Worm (Caenorhabditis elegans) whole organism, L4/young adult: ENCODE results near the gene C47E8.1.

Experiments used
- W03F9.2 ChIP-seq: fragments of 150-350 bp; optimal IDR thresholded peaks from 2 replicates; lab custom pipeline; 2014; ENCODE audit warnings: missing biosample characterization, missing genetic modification characterization
- dao-5 ChIP-seq: sonication (generic microtip); optimal IDR thresholded peaks from 2 replicates; lab custom pipeline; 2016; ENCODE audit warnings: missing genotype, missing genetic modification characterization, moderate library complexity, missing compliant biosample characterization
- him-1 ChIP-seq: sonication (generic microtip); optimal IDR thresholded peaks from 2 replicates; lab custom pipeline; 2016; ENCODE audit warnings: missing genotype, missing genetic modification reagents, missing genetic modification characterization, missing compliant biosample characterization

ce11 chrV:14617711-14618110 is 48.1 kb upstream of the C47E8.1 start:
- TF ChIP-seq dao-5 (tag; lab: Kevin White, UChicago) (no peak), him-1 (tag; lab: Kevin White, UChicago) (no peak), W03F9.2 (tag; lab: Kevin White, UChicago) (no peak)
